Worm (Caenorhabditis elegans): Measurements from ENCODE around the gene T01B7.5.

The T01B7.5 gene

ce11 chrII:8703729-8704128 is 12.9 kb upstream of the T01B7.5 start, which contains the start of gene ceh-7:
ceh-7 (minus strand) TSS chrII:8703829.
- no peak for TF ChIP-seq pqm-1 (tag; optimal IDR thresholded peaks at IDR 0.05)
- no peak for TF ChIP-seq lin-39 (tag; optimal IDR thresholded peaks at IDR 0.05)
- TF ChIP-seq nhr-41 (GFP tag; IDR thresholded peaks at IDR 0.05), result no peak
- TF ChIP-seq F49E8.2 (tag; optimal IDR thresholded peaks at IDR 0.05; ENCODE audit: borderline replicate concordance), result no peak
- no peak for TF ChIP-seq lin-29 (GFP tag; IDR thresholded peaks at IDR 0.05)
- TF ChIP-seq Y105C5A.15 (GFP tag; IDR thresholded peaks at IDR 0.05), result no peak
- no peak for TF ChIP-seq ceh-28 (tag; optimal IDR thresholded peaks at IDR 0.05)
- TF ChIP-seq lin-13 (GFP tag; optimal IDR thresholded peaks at IDR 0.05), result no peak
- TF ChIP-seq egl-43 (GFP tag; IDR thresholded peaks at IDR 0.05), result no peak
- TF ChIP-seq saeg-2 (GFP tag; IDR thresholded peaks at IDR 0.05), result no peak
- no peak for TF ChIP-seq Y48G9A.11 (GFP tag; IDR thresholded peaks at IDR 0.05)
- TF ChIP-seq madf-5 (GFP tag; IDR thresholded peaks at IDR 0.05), result no peak
- TF ChIP-seq ceh-62 (tag; optimal IDR thresholded peaks at IDR 0.05), result no peak
- TF ChIP-seq F37D6.2 (tag; optimal IDR thresholded peaks at IDR 0.05), result no peak
- TF ChIP-seq zip-2 (tag; optimal IDR thresholded peaks at IDR 0.05), result no peak
- no peak for TF ChIP-seq F44E2.7 (GFP tag; IDR thresholded peaks at IDR 0.05)
- no peak for TF ChIP-seq ztf-11 (tag; optimal IDR thresholded peaks at IDR 0.05)

- TF ChIP-seq pqm-1 (tag; optimal IDR thresholded peaks at IDR 0.05) (peak; percentile 35), dmd-6 (GFP tag; IDR thresholded peaks at IDR 0.05) (peak; percentile 29; the same call in 1 of the 2 replicates), spr-3 (GFP tag; optimal IDR thresholded peaks at IDR 0.05) (no peak), pha-4 (GFP tag; IDR thresholded peaks at IDR 0.05) (no peak), pha-4 (tag; optimal IDR thresholded peaks at IDR 0.05) (no peak), nhr-11 (tag; optimal IDR thresholded peaks at IDR 0.05) (no peak), hlh-11 (tag; optimal IDR thresholded peaks at IDR 0.05) (no peak), T20F7.1 (GFP tag; optimal IDR thresholded peaks at IDR 0.05) (peak; percentile 10), hlh-30 (tag; optimal IDR thresholded peaks at IDR 0.05; ENCODE audit: insufficient read depth) (no peak), dve-1 (tag; optimal IDR thresholded peaks at IDR 0.05; ENCODE audit: insufficient read depth) (peak; percentile 32), egl-27 (tag; optimal IDR thresholded peaks at IDR 0.05) (no peak), nhr-28 (tag; optimal IDR thresholded peaks at IDR 0.05) (peak; percentile 77), ztf-7 (tag; optimal IDR thresholded peaks at IDR 0.05) (no peak)
These were observed 12.2 kb upstream of the T01B7.5 start, which contains the start of gene prx-5 for ce11 chrII:8704413-8704874. prx-5 (plus strand) TSS chrII:8704824.

ce11 chrII:8707024-8707423 is 9.6 kb upstream of the T01B7.5 start, which contains the start of gene cup-16:
cup-16 (plus strand) TSS chrII:8707155.
- TF ChIP-seq dmd-8 (GFP tag; IDR thresholded peaks at IDR 0.05), result no peak
- TF ChIP-seq daf-16 (GFP tag; optimal IDR thresholded peaks at IDR 0.05), result peak in 1 of 2 experiments; percentile 25
- TF ChIP-seq daf-16 (tag; optimal IDR thresholded peaks at IDR 0.05), result no peak
- TF ChIP-seq nhr-48 (tag; optimal IDR thresholded peaks at IDR 0.05), result no peak
- peak; percentile 55 for TF ChIP-seq hlh-11 (tag; optimal IDR thresholded peaks at IDR 0.05)
- TF ChIP-seq sdz-12 (GFP tag; optimal IDR thresholded peaks at IDR 0.05), result no peak
- no peak for TF ChIP-seq lin-1 (GFP tag; IDR thresholded peaks at IDR 0.05)
- TF ChIP-seq nhr-111 (GFP tag; optimal IDR thresholded peaks at IDR 0.05), result no peak
- TF ChIP-seq fos-1 (tag; optimal IDR thresholded peaks at IDR 0.05), result no peak
- peak in 1 of 2 experiments; percentile 36 for TF ChIP-seq lsy-2 (tag; optimal IDR thresholded peaks at IDR 0.05)
- no peak for TF ChIP-seq daf-19 (GFP tag; conservative IDR thresholded peaks at IDR 0.05)
- TF ChIP-seq nhr-11 (tag; optimal IDR thresholded peaks at IDR 0.05), result peak; percentile 71
- no peak for TF ChIP-seq F44E2.7 (GFP tag; IDR thresholded peaks at IDR 0.05)
- peak in 1 of 2 experiments; percentile 71 for TF ChIP-seq unc-62 (GFP tag; optimal IDR thresholded peaks at IDR 0.05 in 1 of 2)
- no peak for TF ChIP-seq unc-62 (tag; optimal IDR thresholded peaks at IDR 0.05)
- TF ChIP-seq hlh-30 (tag; optimal IDR thresholded peaks at IDR 0.05; ENCODE audit: insufficient read depth), result peak; percentile 74
